Worm (Caenorhabditis elegans): ENCODE results near the gene dnj-8.

dnj-8 gene

ce11 chrII:6592251-6592650 is 5.6 kb downstream of the dnj-8 start, which contains the start of gene C56C10.9:
TSS of gene C56C10.9 (minus strand) at chrII:6592351.
- TF ChIP-seq daf-8 (GFP tag; IDR thresholded peaks at IDR 0.05): no peak
- TF ChIP-seq madf-9 (GFP tag; conservative IDR thresholded peaks at IDR 0.05): no peak
- no peak for TF ChIP-seq ces-1 (GFP tag; optimal IDR thresholded peaks at IDR 0.05)
- no peak for TF ChIP-seq lin-29 (GFP tag; IDR thresholded peaks at IDR 0.05)
- no peak for TF ChIP-seq nhr-111 (GFP tag; optimal IDR thresholded peaks at IDR 0.05)
- no peak for TF ChIP-seq zag-1 (tag; optimal IDR thresholded peaks at IDR 0.05)
- TF ChIP-seq spr-1 (tag; optimal IDR thresholded peaks at IDR 0.05): no peak
- no peak for TF ChIP-seq ama-1 (optimal IDR thresholded peaks at IDR 0.05)
- TF ChIP-seq pha-4 (GFP tag; IDR thresholded peaks at IDR 0.05): no peak
- TF ChIP-seq pha-4 (tag; optimal IDR thresholded peaks at IDR 0.05): no peak
- no peak for TF ChIP-seq hlh-11 (tag; optimal IDR thresholded peaks at IDR 0.05)
- TF ChIP-seq aha-1 (tag): no peak
- TF ChIP-seq ceh-44 (GFP tag; IDR thresholded peaks at IDR 0.05): no peak
- no peak for TF ChIP-seq F49E8.2 (tag; optimal IDR thresholded peaks at IDR 0.05; ENCODE audit: borderline replicate concordance)
- no peak for TF ChIP-seq gei-8 (GFP tag; optimal IDR thresholded peaks at IDR 0.05)
- no peak for TF ChIP-seq Y75B8A.6 (GFP tag; IDR thresholded peaks at IDR 0.05)
- no peak for TF ChIP-seq ZK546.5 (tag; optimal IDR thresholded peaks at IDR 0.05)
- no peak for TF ChIP-seq mxl-3 (GFP tag; optimal IDR thresholded peaks at IDR 0.05)
- TF ChIP-seq nhr-11 (tag; optimal IDR thresholded peaks at IDR 0.05): no peak

DNA sequence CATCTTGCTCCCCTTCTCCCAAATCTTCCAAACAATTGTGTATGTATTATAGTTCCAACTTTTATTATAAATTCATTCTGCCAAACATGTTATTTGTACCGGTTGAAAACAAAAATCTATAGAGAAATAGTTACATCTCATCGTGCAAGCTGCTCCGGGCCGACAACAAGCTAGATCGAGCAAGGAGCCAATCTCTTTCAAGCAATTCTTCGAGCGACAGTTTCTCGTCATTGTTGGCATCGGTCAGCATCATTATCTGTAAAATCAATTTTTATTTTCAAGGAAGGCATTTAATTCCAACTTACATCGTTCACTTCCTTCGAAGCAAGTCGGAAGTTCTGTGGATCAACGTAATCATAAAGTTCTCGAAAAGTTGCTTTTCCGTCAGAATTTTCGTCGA is 6.9 kb downstream of the dnj-8 start:
- TF ChIP-seq mep-1 (tag; optimal IDR thresholded peaks at IDR 0.05) (no peak), snpc-1.2 (GFP tag; IDR thresholded peaks at IDR 0.05) (peak; percentile 8; the same call in 1 of the 2 replicates), T26A8.4 (GFP tag; IDR thresholded peaks at IDR 0.05) (peak; percentile 30; the same call in 1 of the 2 replicates), daf-16 (GFP tag; optimal IDR thresholded peaks at IDR 0.05) (no peak), daf-16 (tag; optimal IDR thresholded peaks at IDR 0.05) (peak; percentile 19), unc-62 (GFP tag; optimal IDR thresholded peaks at IDR 0.05 in 1 of 2) (no peak), unc-62 (tag; optimal IDR thresholded peaks at IDR 0.05) (no peak), arid-1 (GFP tag; conservative IDR thresholded peaks at IDR 0.05) (peak; percentile 47; the same call in 1 of the 2 replicates), Y48G9A.11 (GFP tag; IDR thresholded peaks at IDR 0.05) (peak; percentile 50; the same call in 1 of the 2 replicates), lin-38 (GFP tag; IDR thresholded peaks at IDR 0.05) (peak; percentile 41)

- TF ChIP-seq lim-7 (GFP tag; IDR thresholded peaks at IDR 0.05) (no peak), nhr-6 (tag; optimal IDR thresholded peaks at IDR 0.05) (peak; percentile 1), Y48G9A.11 (GFP tag; IDR thresholded peaks at IDR 0.05) (no peak), snpc-1.2 (GFP tag; IDR thresholded peaks at IDR 0.05) (no peak), F49E8.2 (tag; optimal IDR thresholded peaks at IDR 0.05; ENCODE audit: borderline replicate concordance) (no peak), dpl-1 (GFP tag; optimal IDR thresholded peaks at IDR 0.05) (no peak), nhr-76 (tag; optimal IDR thresholded peaks at IDR 0.05) (no peak), Y5F2A.4 (GFP tag; optimal IDR thresholded peaks at IDR 0.05) (no peak), lin-38 (GFP tag; IDR thresholded peaks at IDR 0.05) (no peak), ceh-62 (tag; optimal IDR thresholded peaks at IDR 0.05) (no peak), hlh-11 (tag; optimal IDR thresholded peaks at IDR 0.05) (no peak), zip-2 (tag; optimal IDR thresholded peaks at IDR 0.05) (no peak), saeg-2 (GFP tag; IDR thresholded peaks at IDR 0.05) (no peak), F44E2.7 (GFP tag; IDR thresholded peaks at IDR 0.05) (no peak), fos-1 (tag; optimal IDR thresholded peaks at IDR 0.05) (peak; percentile 42), hmg-1.1 (GFP tag; IDR thresholded peaks at IDR 0.05) (no peak), pha-4 (GFP tag; IDR thresholded peaks at IDR 0.05) (no peak), pha-4 (tag; optimal IDR thresholded peaks at IDR 0.05) (no peak), daf-12 (tag; optimal IDR thresholded peaks at IDR 0.05) (no peak), hif-1 (tag; optimal IDR thresholded peaks at IDR 0.05) (no peak), jun-1 (tag; optimal IDR thresholded peaks at IDR 0.05) (no peak), F37D6.2 (tag; optimal IDR thresholded peaks at IDR 0.05) (no peak), php-3 (GFP tag; IDR thresholded peaks at IDR 0.05) (no peak), lin-13 (GFP tag; optimal IDR thresholded peaks at IDR 0.05) (no peak), fkh-10 (GFP tag; optimal IDR thresholded peaks at IDR 0.05) (no peak), dmd-6 (GFP tag; IDR thresholded peaks at IDR 0.05) (peak; percentile 30), dmd-9 (GFP tag; IDR thresholded peaks at IDR 0.05) (0 out of 2 replicates have a peak, but pooled peaks have one; percentile 18), nhr-42 (GFP tag; IDR thresholded peaks at IDR 0.05) (no peak), lsy-2 (tag; optimal IDR thresholded peaks at IDR 0.05) (peak in 1 of 2 experiments; percentile 6)
These were observed 8.5 kb downstream of the dnj-8 start, which contains the start of gene vps-32.1 for ce11 chrII:6589408-6589807. TSS of gene vps-32.1 (plus strand) at chrII:6589708.
